Worm (Caenorhabditis elegans): Measurements from ENCODE around the gene Y113G7A.16.

The Y113G7A.16 gene

ce11 chrV:20088340-20088739, 51.0 kb downstream of the Y113G7A.16 start:
- TF ChIP-seq snpc-1.2 (GFP tag; IDR thresholded peaks at IDR 0.05) = 0 out of 2 replicates have a peak, but pooled peaks have one; percentile 26
- peak; percentile 27 for TF ChIP-seq ama-1 (optimal IDR thresholded peaks at IDR 0.05)
- peak; percentile 63 for TF ChIP-seq F49E8.2 (tag; optimal IDR thresholded peaks at IDR 0.05; ENCODE audit: borderline replicate concordance)
- TF ChIP-seq F44E2.7 (GFP tag; IDR thresholded peaks at IDR 0.05) = 0 out of 2 replicates have a peak, but pooled peaks have one; percentile 48
- peak; percentile 66; the same call in 1 of the 2 replicates for TF ChIP-seq Y48G9A.11 (GFP tag; IDR thresholded peaks at IDR 0.05)
- peak; percentile 57; the same call in 1 of the 2 replicates for TF ChIP-seq arid-1 (GFP tag; conservative IDR thresholded peaks at IDR 0.05)
- TF ChIP-seq unc-130 (GFP tag; optimal IDR thresholded peaks at IDR 0.05) = peak; percentile 47

Measured in whole organism, L4 larva.